Worm (Caenorhabditis elegans) whole organism, L2 larva: ENCODE data around the gene K05D4.9.
A peak's percentile ranks its signal among the peaks of the same experiment; 100 is the strongest.

ENCODE experiments used
- R02D3.7 ChIP-seq: fragments of 150-350 bp; optimal IDR thresholded peaks from 2 replicates; lab custom pipeline; 2014; ENCODE audit warnings: missing biosample characterization, missing genetic modification characterization
- Y55F3AM.14 ChIP-seq: fragments of 200-800 bp; sonication (Bioruptor generic); optimal IDR thresholded peaks from 2 replicates; lab custom pipeline; 2018; ENCODE audit warnings: mild to moderate bottlenecking, missing genetic modification characterization, missing compliant biosample characterization
- alr-1 ChIP-seq: fragments of 150-350 bp; optimal IDR thresholded peaks from 2 replicates; lab custom pipeline; 2014; ENCODE audit warnings: missing biosample characterization, missing genetic modification characterization
- aly-2 ChIP-seq: fragments of 150-350 bp; optimal IDR thresholded peaks from 2 replicates; lab custom pipeline; 2014; ENCODE audit warnings: missing biosample characterization, missing genetic modification characterization
- ama-1 ChIP-seq: fragments of 150-350 bp; optimal IDR thresholded peaks from 2 replicates; lab custom pipeline; 2018; ENCODE audit warnings: inconsistent platforms
- blmp-1 ChIP-seq: sonication (generic microtip); optimal IDR thresholded peaks from 2 replicates; lab custom pipeline; 2017; ENCODE audit warnings: missing genetic modification characterization, mild to moderate bottlenecking, missing compliant biosample characterization, antibody characterized with exemption, moderate library complexity; ENCODE audit not compliant: insufficient read depth
- ceh-16 ChIP-seq: fragments of 150-350 bp; optimal IDR thresholded peaks from 2 replicates; lab custom pipeline; 2014; ENCODE audit warnings: missing biosample characterization, missing genetic modification characterization
- ceh-82 ChIP-seq: fragments of 150-350 bp; optimal IDR thresholded peaks from 2 replicates; lab custom pipeline; 2014; ENCODE audit warnings: missing biosample characterization, missing genetic modification characterization
- crh-2 ChIP-seq: sonication (generic microtip); optimal IDR thresholded peaks from 2 replicates; lab custom pipeline; 2017; ENCODE audit warnings: missing biosample characterization, missing genetic modification characterization
- dmd-4 ChIP-seq: sonication (generic microtip); optimal IDR thresholded peaks from 2 replicates; lab custom pipeline; 2017; ENCODE audit warnings: missing biosample characterization, missing genetic modification characterization
- egl-27 ChIP-seq: sonication (generic microtip); optimal IDR thresholded peaks from 3 replicates; lab custom pipeline; 2017; ENCODE audit warnings: missing biosample characterization, missing genetic modification reagents, missing genetic modification characterization
- elt-1 ChIP-seq: fragments of 150-350 bp; optimal IDR thresholded peaks from 2 replicates; lab custom pipeline; 2014; ENCODE audit warnings: missing biosample characterization, missing genetic modification characterization
- fos-1 ChIP-seq: fragments of 150-350 bp; optimal IDR thresholded peaks from 2 replicates; lab custom pipeline; 2014; ENCODE audit warnings: missing biosample characterization, missing genetic modification characterization
- gmeb-1 ChIP-seq: fragments of 150-350 bp; optimal IDR thresholded peaks from 2 replicates; lab custom pipeline; 2014; ENCODE audit warnings: missing biosample characterization, missing genetic modification characterization
- lin-11 ChIP-seq: fragments of 150-350 bp; sonication (generic microtip); optimal IDR thresholded peaks from 2 replicates; lab custom pipeline; 2014; ENCODE audit warnings: missing biosample characterization, missing genetic modification characterization, inconsistent platforms, mixed read lengths
- lin-13 ChIP-seq: fragments of 150-350 bp; optimal IDR thresholded peaks from 2 replicates; lab custom pipeline; 2014; ENCODE audit warnings: missing biosample characterization, missing genetic modification reagents, missing genetic modification characterization
- lin-39 ChIP-seq: fragments of 150-350 bp; optimal IDR thresholded peaks from 2 replicates; lab custom pipeline; 2014; ENCODE audit warnings: missing biosample characterization, missing genetic modification reagents, missing genetic modification characterization
- lsy-2 ChIP-seq, 2 experiments: fragments of 150-350 bp in 1 of 2; sonication (generic microtip) in 1 of 2; optimal IDR thresholded peaks; 2 replicates each; lab custom pipeline; 2014 to 2017; ENCODE audit warnings: missing biosample characterization in 2 of 2, missing genetic modification characterization in 2 of 2
- mab-5 ChIP-seq: fragments of 150-350 bp; optimal IDR thresholded peaks from 2 replicates; lab custom pipeline; 2014; ENCODE audit warnings: missing biosample characterization, missing genetic modification characterization
- mdl-1 ChIP-seq, 2 experiments: fragments of 150-350 bp in 1 of 2; sonication (generic microtip) in 1 of 2; optimal IDR thresholded peaks; 2 replicates each; lab custom pipeline; 2017; ENCODE audit warnings: missing biosample characterization in 2 of 2, missing genetic modification characterization in 2 of 2
- nhr-11 ChIP-seq: fragments of 150-350 bp; optimal IDR thresholded peaks from 2 replicates; lab custom pipeline; 2014; ENCODE audit warnings: missing biosample characterization, missing genetic modification characterization
- nhr-12 ChIP-seq: fragments of 150-350 bp; optimal IDR thresholded peaks from 2 replicates; lab custom pipeline; 2014; ENCODE audit warnings: missing biosample characterization, missing genetic modification characterization
- nhr-21 ChIP-seq: fragments of 150-350 bp; optimal IDR thresholded peaks from 2 replicates; lab custom pipeline; 2014; ENCODE audit warnings: missing biosample characterization, missing genetic modification characterization
- nhr-23 ChIP-seq: fragments of 150-350 bp; optimal IDR thresholded peaks from 2 replicates; lab custom pipeline; 2014; ENCODE audit warnings: missing biosample characterization, missing genetic modification reagents, missing genetic modification characterization
- nhr-25 ChIP-seq: fragments of 150-350 bp; sonication (generic microtip); optimal IDR thresholded peaks from 3 replicates; lab custom pipeline; 2014; ENCODE audit warnings: missing biosample characterization, missing genetic modification characterization
- peb-1 ChIP-seq: fragments of 150-350 bp; optimal IDR thresholded peaks from 2 replicates; lab custom pipeline; 2014; ENCODE audit warnings: missing biosample characterization, missing genetic modification characterization
- sem-4 ChIP-seq: fragments of 150-350 bp; optimal IDR thresholded peaks from 2 replicates; lab custom pipeline; 2014; ENCODE audit warnings: missing biosample characterization, missing genetic modification reagents, missing genetic modification characterization
- skn-1 ChIP-seq: sonication (generic microtip); optimal IDR thresholded peaks from 2 replicates; lab custom pipeline; 2017; ENCODE audit warnings: missing biosample characterization, missing genetic modification characterization
- sma-3 ChIP-seq: sonication (generic microtip); optimal IDR thresholded peaks from 2 replicates; lab custom pipeline; 2016; ENCODE audit warnings: missing genetic modification reagents, missing genetic modification characterization, missing compliant biosample characterization
- sma-9 ChIP-seq, 2 experiments: fragments of 150-350 bp in 1 of 2; sonication (generic microtip) in 1 of 2; optimal IDR thresholded peaks; 2 replicates each; lab custom pipeline; 2014 to 2016; ENCODE audit warnings: missing genetic modification characterization in 2 of 2, mild to moderate bottlenecking in 1 of 2, missing biosample characterization in 1 of 2, missing compliant biosample characterization in 1 of 2, missing genetic modification reagents in 1 of 2, moderate library complexity in 1 of 2
- snpc-4 ChIP-seq: fragments of 150-350 bp; optimal IDR thresholded peaks from 2 replicates; lab custom pipeline; 2014; ENCODE audit warnings: missing biosample characterization, missing genetic modification characterization
- zag-1 ChIP-seq: fragments of 150-350 bp; optimal IDR thresholded peaks from 2 replicates; lab custom pipeline; 2014; ENCODE audit warnings: missing biosample characterization, missing genetic modification characterization
- ztf-1 ChIP-seq: fragments of 200-800 bp; sonication (Bioruptor generic); conservative IDR thresholded peaks from 2 replicates; pipeline ENCODE4 v1.3.6; 2022; ENCODE audit warnings: missing genetic modification characterization, missing compliant biosample characterization

The K05D4.9 gene

DNA sequence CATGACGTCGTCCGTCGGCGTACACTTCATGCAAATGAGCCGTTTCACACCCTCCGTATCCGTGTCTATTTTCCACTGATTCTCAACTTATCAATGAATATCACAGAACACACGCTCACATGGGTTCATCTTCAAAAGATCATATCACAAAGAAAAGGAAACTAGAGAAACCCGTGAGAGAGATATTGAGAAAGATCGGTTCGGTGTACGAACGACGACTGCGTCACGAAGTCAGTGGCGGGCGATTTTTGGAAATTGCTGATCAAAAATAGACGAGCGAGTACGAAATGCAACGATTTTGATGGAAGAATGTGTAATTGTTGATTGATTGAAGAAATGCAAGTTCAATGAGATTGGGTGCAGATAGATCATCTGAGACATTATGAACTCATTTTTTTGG lies 41.7 kb upstream of the K05D4.9 start:
- no peak for TF ChIP-seq R02D3.7 (tag; lab: Kevin White, UChicago)
- no peak for TF ChIP-seq dmd-4 (tag; lab: Kevin White, UChicago)
- no peak for TF ChIP-seq snpc-4 (tag; lab: Kevin White, UChicago)
- peak; percentile 91 for TF ChIP-seq sma-9 (GFP tag; optimal IDR thresholded peaks at IDR 0.05; lab: Kevin White, UChicago)
- TF ChIP-seq sma-9 (tag; optimal IDR thresholded peaks at IDR 0.05; lab: Kevin White, UChicago) = no peak
- TF ChIP-seq nhr-25 (tag; lab: Kevin White, UChicago) = peak; percentile 45
- TF ChIP-seq nhr-23 (tag; lab: Kevin White, UChicago) = no peak
- peak; percentile 36 for TF ChIP-seq sma-3 (GFP tag; lab: Kevin White, UChicago)
- TF ChIP-seq egl-27 = peak; percentile 0
- TF ChIP-seq blmp-1 (tag; lab: Kevin White, UChicago) = peak; percentile 49
- no peak for TF ChIP-seq nhr-12 (tag; lab: Kevin White, UChicago)
- peak in 1 of 2 experiments; percentile 3 for TF ChIP-seq mdl-1 (tag; optimal IDR thresholded peaks at IDR 0.05; lab: Kevin White, UChicago)
- no peak for TF ChIP-seq lin-11 (tag; lab: Kevin White, UChicago)
- peak; percentile 81 for TF ChIP-seq nhr-21 (tag; lab: Kevin White, UChicago)
- TF ChIP-seq aly-2 (tag; lab: Kevin White, UChicago) = no peak
- TF ChIP-seq Y55F3AM.14 (GFP tag; lab: Kevin White, UChicago) = peak; percentile 14
- TF ChIP-seq crh-2 (tag; lab: Kevin White, UChicago) = peak; percentile 5
- TF ChIP-seq zag-1 (tag; lab: Kevin White, UChicago) = no peak
- TF ChIP-seq gmeb-1 = peak; percentile 27

- TF ChIP-seq ceh-16 (tag; lab: Kevin White, UChicago) (no peak), nhr-21 (tag; lab: Kevin White, UChicago) (peak; percentile 61), sma-9 (GFP tag; optimal IDR thresholded peaks at IDR 0.05; lab: Kevin White, UChicago) (peak; percentile 76), sma-9 (tag; optimal IDR thresholded peaks at IDR 0.05; lab: Kevin White, UChicago) (no peak)
- TF ChIP-seq, all 48 proteins: peak for 2
Measured at ce11 chrV:16211713-16212112, 40.1 kb upstream of the K05D4.9 start.

DNA sequence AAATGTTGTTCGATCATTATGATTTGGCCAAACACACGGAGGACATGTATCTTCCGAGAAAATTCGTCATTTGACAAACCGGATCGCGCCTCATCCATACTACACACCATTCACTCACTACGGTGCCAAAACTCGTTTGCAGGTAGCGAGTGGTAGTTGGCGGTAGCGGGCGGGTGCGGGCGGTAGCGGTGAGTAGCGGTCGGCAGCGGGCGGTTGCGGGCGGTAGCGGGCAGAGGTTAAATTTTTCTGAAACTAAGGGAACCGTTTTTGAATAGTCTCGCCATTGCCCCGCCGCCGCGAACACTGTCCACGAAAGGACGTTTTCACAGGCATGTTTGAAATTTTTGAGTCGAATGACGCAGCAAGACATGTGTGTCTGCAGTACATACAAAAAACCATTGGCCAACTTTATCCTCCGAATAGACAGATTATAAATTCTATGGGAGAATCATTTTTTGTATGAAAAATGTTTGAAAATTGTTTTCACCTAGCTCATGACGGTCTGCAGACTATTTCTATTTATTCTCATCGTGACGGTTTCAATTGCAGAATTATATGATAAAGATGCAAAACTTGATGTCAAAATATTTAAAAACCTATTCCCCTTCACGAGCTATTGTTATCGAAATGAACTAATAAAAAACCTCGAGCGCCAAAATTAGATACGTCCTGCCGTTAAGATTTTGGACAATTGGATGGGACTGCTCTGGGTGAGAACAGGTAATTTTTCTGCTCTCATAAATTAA lies 38.8 kb upstream of the K05D4.9 start, which contains the start of gene F11A5.16:
TSS of gene F11A5.16 (plus strand) at position 696 of the 746 bp plus-strand sequence.
- no peak for TF ChIP-seq alr-1
- no peak for TF ChIP-seq ama-1 (lab: Kevin White, UChicago)
- TF ChIP-seq mab-5 = no peak
- TF ChIP-seq aly-2 (tag; lab: Kevin White, UChicago) = no peak

ce11 chrV:16209837-16210236 lies 38.2 kb upstream of the K05D4.9 start, which contains the start of gene oac-15:
TSS of gene oac-15 (minus strand) at chrV:16209937.
- no peak for TF ChIP-seq Y55F3AM.14 (GFP tag; lab: Kevin White, UChicago)
- TF ChIP-seq nhr-25 (tag; lab: Kevin White, UChicago) = no peak
- TF ChIP-seq skn-1 (tag; lab: Kevin White, UChicago) = no peak
- TF ChIP-seq sma-9 (GFP tag; optimal IDR thresholded peaks at IDR 0.05; lab: Kevin White, UChicago) = no peak
- no peak for TF ChIP-seq sma-9 (tag; optimal IDR thresholded peaks at IDR 0.05; lab: Kevin White, UChicago)
- no peak for TF ChIP-seq ceh-82 (tag; lab: Kevin White, UChicago)
- no peak for TF ChIP-seq gmeb-1
- TF ChIP-seq lin-39 (tag; lab: Kevin White, UChicago) = no peak
- no peak for TF ChIP-seq snpc-4 (tag; lab: Kevin White, UChicago)
- TF ChIP-seq nhr-21 (tag; lab: Kevin White, UChicago) = no peak
- TF ChIP-seq nhr-12 (tag; lab: Kevin White, UChicago) = no peak
- TF ChIP-seq peb-1 = no peak
- TF ChIP-seq elt-1 = no peak
- no peak for TF ChIP-seq sem-4
- no peak for TF ChIP-seq ztf-1 (GFP tag; lab: Robert Waterston, UW)
- TF ChIP-seq lin-13 (GFP tag; lab: Kevin White, UChicago) = no peak
- TF ChIP-seq nhr-23 (tag; lab: Kevin White, UChicago) = no peak

DNA sequence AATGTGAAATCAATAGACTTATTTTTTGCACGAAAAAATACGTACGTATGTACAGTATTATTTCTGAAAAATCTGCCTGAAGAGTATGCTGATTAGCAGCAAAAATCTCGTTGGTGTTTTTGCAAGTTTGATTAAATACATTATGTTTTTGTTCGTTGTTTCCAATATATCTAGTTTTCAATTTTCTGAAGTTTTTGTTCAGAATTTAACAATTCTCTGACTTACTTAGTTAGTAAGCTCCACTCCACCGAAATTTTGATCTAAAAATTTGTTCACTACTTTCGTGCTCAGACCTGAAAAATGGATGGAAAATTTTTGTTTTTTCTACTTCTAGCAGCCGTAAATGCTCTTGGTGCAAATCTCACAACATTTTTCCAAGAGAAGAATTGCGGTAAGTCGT lies 33.3 kb upstream of the K05D4.9 start, which contains the start of gene irld-26:
TSS of gene irld-26 (plus strand) at position 301 of the 400 bp plus-strand sequence.
- TF ChIP-seq fos-1 (tag; lab: Kevin White, UChicago) (no peak), lsy-2 (tag; optimal IDR thresholded peaks at IDR 0.05; lab: Kevin White, UChicago) (no peak), nhr-11 (tag; lab: Kevin White, UChicago) (no peak), blmp-1 (tag; lab: Kevin White, UChicago) (no peak)
